Worm (Caenorhabditis elegans): ENCODE data around the gene nhr-274.

Gene nhr-274

ce11 chrIV:1628730-1629129 is 16.4 kb downstream of the nhr-274 start:
- TF ChIP-seq nhr-10 (tag; optimal IDR thresholded peaks at IDR 0.05) (no peak), peb-1 (tag; optimal IDR thresholded peaks at IDR 0.05) (no peak), fos-1 (tag; optimal IDR thresholded peaks at IDR 0.05) (no peak), zag-1 (tag; optimal IDR thresholded peaks at IDR 0.05) (no peak), snpc-4 (tag; optimal IDR thresholded peaks at IDR 0.05) (no peak), unc-39 (tag; optimal IDR thresholded peaks at IDR 0.05) (no peak), nhr-25 (tag; optimal IDR thresholded peaks at IDR 0.05) (no peak), ceh-82 (tag; optimal IDR thresholded peaks at IDR 0.05) (no peak), aly-2 (tag; optimal IDR thresholded peaks at IDR 0.05) (no peak), unc-62 (GFP tag; optimal IDR thresholded peaks at IDR 0.05) (no peak), ztf-1 (GFP tag; conservative IDR thresholded peaks at IDR 0.05) (no peak), ZK546.5 (tag; optimal IDR thresholded peaks at IDR 0.05) (no peak), ztf-11 (tag; optimal IDR thresholded peaks at IDR 0.05) (no peak), F13H6.1 (tag; optimal IDR thresholded peaks at IDR 0.05) (no peak), egl-27 (tag; optimal IDR thresholded peaks at IDR 0.05) (no peak), nhr-129 (tag; optimal IDR thresholded peaks at IDR 0.05) (no peak)

- no peak for TF ChIP-seq elt-1 (tag; optimal IDR thresholded peaks at IDR 0.05)
- TF ChIP-seq snpc-4 (tag; optimal IDR thresholded peaks at IDR 0.05): no peak
- TF ChIP-seq F13H6.1 (tag; optimal IDR thresholded peaks at IDR 0.05): no peak
- TF ChIP-seq unc-62 (GFP tag; optimal IDR thresholded peaks at IDR 0.05): no peak
- no peak for TF ChIP-seq sma-3 (GFP tag; optimal IDR thresholded peaks at IDR 0.05)
- TF ChIP-seq dmd-4 (tag; optimal IDR thresholded peaks at IDR 0.05): no peak
- no peak for TF ChIP-seq blmp-1 (tag; optimal IDR thresholded peaks at IDR 0.05; ENCODE audit: insufficient read depth)
- no peak for TF ChIP-seq gmeb-1 (tag; optimal IDR thresholded peaks at IDR 0.05)
- no peak for TF ChIP-seq zag-1 (tag; optimal IDR thresholded peaks at IDR 0.05)
- no peak for TF ChIP-seq ceh-82 (tag; optimal IDR thresholded peaks at IDR 0.05)
- no peak for TF ChIP-seq crh-2 (tag; optimal IDR thresholded peaks at IDR 0.05)
- TF ChIP-seq mdl-1 (tag; optimal IDR thresholded peaks at IDR 0.05): no peak
- TF ChIP-seq nhr-11 (tag; optimal IDR thresholded peaks at IDR 0.05): no peak
- TF ChIP-seq ama-1 (optimal IDR thresholded peaks at IDR 0.05): no peak
- no peak for TF ChIP-seq nhr-77 (tag; optimal IDR thresholded peaks at IDR 0.05)
- no peak for TF ChIP-seq nhr-237 (tag; optimal IDR thresholded peaks at IDR 0.05)
- TF ChIP-seq elt-3 (tag; optimal IDR thresholded peaks at IDR 0.05): no peak
These were observed 16.8 kb downstream of the nhr-274 start for ce11 chrIV:1628281-1628680.

DNA sequence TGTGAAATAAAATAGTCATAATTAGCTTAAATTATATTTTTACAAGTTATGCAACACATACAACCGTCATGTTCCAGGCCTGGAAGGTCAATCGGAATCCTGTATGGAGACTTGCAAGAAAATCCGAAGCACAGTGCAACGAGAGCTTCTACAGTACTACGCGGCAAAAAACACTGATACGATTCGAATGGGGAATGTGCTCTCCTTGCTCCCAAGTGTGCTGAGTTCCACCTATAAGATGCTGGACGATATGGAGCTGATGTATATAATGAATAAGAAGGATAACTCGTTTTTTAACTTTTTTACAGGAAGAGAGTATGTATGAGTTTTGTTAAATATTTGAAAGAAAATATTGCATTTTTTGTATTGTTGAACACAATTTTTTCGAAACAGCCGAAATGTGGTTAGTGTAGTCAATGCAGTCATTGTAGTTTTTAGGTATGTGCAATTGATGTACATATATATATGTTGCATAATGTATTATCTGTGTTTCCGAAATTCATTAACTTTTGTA is 18.7 kb downstream of the nhr-274 start, which contains the start of gene nhr-146:
nhr-146 (plus strand) TSS at position 464 of the 514 bp plus-strand sequence.
- TF ChIP-seq lin-13 (GFP tag; optimal IDR thresholded peaks at IDR 0.05) (no peak), nhr-10 (tag; optimal IDR thresholded peaks at IDR 0.05) (no peak), snpc-4 (tag; optimal IDR thresholded peaks at IDR 0.05) (no peak), nhr-6 (tag; optimal IDR thresholded peaks at IDR 0.05) (no peak), lin-39 (tag; optimal IDR thresholded peaks at IDR 0.05) (no peak), blmp-1 (tag; optimal IDR thresholded peaks at IDR 0.05; ENCODE audit: insufficient read depth) (no peak), lsy-2 (tag; optimal IDR thresholded peaks at IDR 0.05) (no peak), nhr-77 (tag; optimal IDR thresholded peaks at IDR 0.05) (no peak), ztf-4 (tag; optimal IDR thresholded peaks at IDR 0.05) (no peak), zag-1 (tag; optimal IDR thresholded peaks at IDR 0.05) (no peak), elt-1 (tag; optimal IDR thresholded peaks at IDR 0.05) (no peak), fos-1 (tag; optimal IDR thresholded peaks at IDR 0.05) (no peak), mbf-1 (tag; optimal IDR thresholded peaks at IDR 0.05) (no peak), Y55F3AM.14 (GFP tag; optimal IDR thresholded peaks at IDR 0.05) (no peak)

- TF ChIP-seq alr-1 (tag; optimal IDR thresholded peaks at IDR 0.05) (no peak), sma-3 (GFP tag; optimal IDR thresholded peaks at IDR 0.05) (no peak), fos-1 (tag; optimal IDR thresholded peaks at IDR 0.05) (no peak), snpc-4 (tag; optimal IDR thresholded peaks at IDR 0.05) (no peak), mbf-1 (tag; optimal IDR thresholded peaks at IDR 0.05) (no peak), crh-2 (tag; optimal IDR thresholded peaks at IDR 0.05) (no peak), mdl-1 (tag; optimal IDR thresholded peaks at IDR 0.05) (no peak), C34F6.9 (tag; optimal IDR thresholded peaks at IDR 0.05) (no peak), ztf-11 (tag; optimal IDR thresholded peaks at IDR 0.05) (no peak), elt-3 (tag; optimal IDR thresholded peaks at IDR 0.05) (no peak), zag-1 (tag; optimal IDR thresholded peaks at IDR 0.05) (no peak), skn-1 (tag; optimal IDR thresholded peaks at IDR 0.05) (no peak), lin-13 (GFP tag; optimal IDR thresholded peaks at IDR 0.05) (no peak), ztf-1 (GFP tag; conservative IDR thresholded peaks at IDR 0.05) (no peak), R02D3.7 (tag; optimal IDR thresholded peaks at IDR 0.05) (no peak), nhr-10 (tag; optimal IDR thresholded peaks at IDR 0.05) (no peak)
These were observed 20.7 kb downstream of the nhr-274 start for ce11 chrIV:1624447-1624846.

All from whole organism, L2 larva.